Fruit fly (Drosophila melanogaster): ENCODE data around the gene MFS3.

DNA sequence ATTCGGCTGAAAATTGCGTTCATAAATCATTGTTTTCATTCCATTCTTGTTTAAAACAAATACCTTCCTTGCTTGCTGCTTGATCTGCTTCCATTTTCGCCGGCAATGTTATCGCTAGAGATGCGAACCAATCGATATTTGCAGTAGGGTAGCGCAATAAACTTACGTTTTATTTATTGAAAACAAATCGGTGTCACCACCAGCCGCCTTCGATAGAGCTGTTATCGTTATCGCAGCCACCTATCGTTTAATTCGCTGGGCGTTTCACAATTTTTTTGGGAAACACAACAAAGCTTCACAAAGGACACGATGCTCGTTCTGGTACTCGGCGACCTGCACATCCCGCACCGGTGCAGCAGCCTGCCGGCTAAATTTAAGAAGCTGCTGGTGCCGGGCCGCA lies 7.6 kb downstream of the MFS3 start, which contains the start of the genes Tfb4 and Vps29:
- TF ChIP-seq Hr96 (GFP tag; optimal IDR thresholded peaks at IDR 0.05) (peak; percentile 62), CG33017 (tag; optimal IDR thresholded peaks at IDR 0.05) (peak; percentile 14), ovo (GFP tag; optimal IDR thresholded peaks at IDR 0.05) (peak; percentile 14), CG12768 (GFP tag; optimal IDR thresholded peaks at IDR 0.05) (no peak), toe (GFP tag; optimal IDR thresholded peaks at IDR 0.05) (no peak), CG1620 (GFP tag; optimal IDR thresholded peaks at IDR 0.05) (peak; percentile 40), tj (GFP tag; optimal IDR thresholded peaks at IDR 0.05) (peak; percentile 19), Mnt (GFP tag; optimal IDR thresholded peaks at IDR 0.05) (peak; percentile 47), pad (GFP tag; optimal IDR thresholded peaks at IDR 0.05) (no peak), CG5204 (GFP tag; optimal IDR thresholded peaks at IDR 0.05) (no peak)
